Fruit fly (Drosophila melanogaster) whole organism, pupa: ENCODE measurements around the gene CG6059.

Source experiments
- CG10348 ChIP-seq: fragments of 200-800 bp; sonication (Bioruptor generic); IDR thresholded peaks from 2 replicates; pipeline ENCODE4 v1.3.6; 2022; ENCODE audit warnings: missing biosample characterization, missing genetic modification characterization
- CG12605 ChIP-seq: fragments of 200-800 bp; sonication (Bioruptor generic); IDR thresholded peaks from 2 replicates; pipeline ENCODE4 v1.3.6; 2022; ENCODE audit warnings: missing biosample characterization, missing genetic modification characterization
- CG13204 ChIP-seq: fragments of 200-800 bp; sonication (Bioruptor generic); optimal IDR thresholded peaks from 2 replicates; lab custom pipeline; 2018; ENCODE audit warnings: missing biosample characterization, mild to moderate bottlenecking, missing genetic modification characterization, moderate library complexity
- CG14655 ChIP-seq: fragments of 200-800 bp; sonication (Bioruptor generic); optimal IDR thresholded peaks from 3 replicates; lab custom pipeline; 2017; ENCODE audit warnings: mild to moderate bottlenecking, missing biosample characterization, missing genetic modification reagents, missing genetic modification characterization
- CG15710 ChIP-seq: fragments of 200-800 bp; sonication (Bioruptor generic); optimal IDR thresholded peaks from 2 replicates; lab custom pipeline; 2018; ENCODE audit warnings: missing biosample characterization, mild to moderate bottlenecking, missing genetic modification characterization, moderate library complexity
- CG17806 ChIP-seq: fragments of 200-800 bp; sonication (Bioruptor generic); optimal IDR thresholded peaks from 2 replicates; lab custom pipeline; 2018; ENCODE audit warnings: missing biosample characterization, mild to moderate bottlenecking, missing genetic modification characterization, moderate library complexity
- CG32121 ChIP-seq: fragments of 200-800 bp; sonication (Bioruptor generic); IDR thresholded peaks from 2 replicates; pipeline ENCODE4 v1.3.6; 2022; ENCODE audit warnings: missing biosample characterization, missing genetic modification characterization
- CG34367 ChIP-seq: fragments of 200-800 bp; sonication (Bioruptor generic); optimal IDR thresholded peaks from 2 replicates; lab custom pipeline; 2018; ENCODE audit warnings: missing biosample characterization, mild to moderate bottlenecking, missing genetic modification characterization
- CG4496 ChIP-seq: fragments of 200-800 bp; sonication (Bioruptor generic); IDR thresholded peaks from 3 replicates; pipeline ENCODE4 v1.3.6; 2022; ENCODE audit warnings: missing biosample characterization, missing genetic modification characterization
- CG8159 ChIP-seq: fragments of 200-800 bp; sonication (Bioruptor generic); optimal IDR thresholded peaks from 3 replicates; lab custom pipeline; 2018; ENCODE audit warnings: missing biosample characterization, mild to moderate bottlenecking, missing genetic modification characterization, moderate library complexity
- CG8301 ChIP-seq: fragments of 200-800 bp; sonication (Bioruptor generic); optimal IDR thresholded peaks from 2 replicates; lab custom pipeline; 2018; ENCODE audit warnings: missing biosample characterization, mild to moderate bottlenecking, missing genetic modification characterization
- CG9948 ChIP-seq: fragments of 200-800 bp; sonication (Bioruptor generic); optimal IDR thresholded peaks from 2 replicates; lab custom pipeline; 2018; ENCODE audit warnings: missing biosample characterization, mild to moderate bottlenecking, missing genetic modification characterization, moderate library complexity
- D1 ChIP-seq: fragments of 200-800 bp; sonication (Bioruptor generic); optimal IDR thresholded peaks from 2 replicates; lab custom pipeline; 2018; ENCODE audit warnings: missing biosample characterization, mild to moderate bottlenecking, missing genetic modification characterization, moderate library complexity
- EcR ChIP-seq: fragments of 200-800 bp; sonication (Bioruptor generic); optimal IDR thresholded peaks from 3 replicates; lab custom pipeline; 2019; ENCODE audit warnings: missing biosample characterization, missing genetic modification characterization, mild to moderate bottlenecking, moderate library complexity, missing genetic modification reagents
- Ets98B ChIP-seq: fragments of 200-800 bp; sonication (Bioruptor generic); IDR thresholded peaks from 2 replicates; pipeline ENCODE4 v1.3.6; 2022; ENCODE audit warnings: missing biosample characterization, missing genetic modification characterization
- Pif1A ChIP-seq: fragments of 200-800 bp; sonication (Bioruptor generic); optimal IDR thresholded peaks from 3 replicates; lab custom pipeline; 2016; ENCODE audit warnings: missing biosample characterization, missing genetic modification characterization
- Pif1B ChIP-seq: fragments of 200-800 bp; sonication (Bioruptor generic); optimal IDR thresholded peaks from 3 replicates; lab custom pipeline; 2016; ENCODE audit warnings: missing biosample characterization, missing genetic modification characterization
- Snoo ChIP-seq: fragments of 200-800 bp; sonication (Bioruptor generic); optimal IDR thresholded peaks from 3 replicates; lab custom pipeline; 2017; ENCODE audit warnings: missing biosample characterization, mild to moderate bottlenecking, missing genetic modification characterization, inconsistent platforms
- fd96Ca ChIP-seq: fragments of 200-800 bp; sonication (Bioruptor generic); IDR thresholded peaks from 3 replicates; pipeline ENCODE4 v1.3.6; 2022; ENCODE audit warnings: missing biosample characterization, missing genetic modification characterization
- gl ChIP-seq: fragments of 200-800 bp; sonication (Bioruptor generic); optimal IDR thresholded peaks from 2 replicates; lab custom pipeline; 2018; ENCODE audit warnings: missing biosample characterization, mild to moderate bottlenecking, missing genetic modification characterization
- rn ChIP-seq: fragments of 200-800 bp; sonication (Bioruptor generic); IDR thresholded peaks from 2 replicates; pipeline ENCODE4 v1.3.6; 2022; ENCODE audit warnings: missing biosample characterization, missing genetic modification characterization

Gene CG6059

dm6 chr3R:27100930-27101329 is 23.6 kb downstream of the CG6059 start, which contains the start of gene Jhbp11:
Jhbp11 (plus strand) TSS chr3R:27101230.
- TF ChIP-seq CG8159 = peak; percentile 28
- TF ChIP-seq CG8301 = no peak
- peak; percentile 14 for TF ChIP-seq CG17806
- no peak for TF ChIP-seq CG13204
- peak; percentile 15 for TF ChIP-seq CG14655 (GFP tag; lab: Kevin White, UChicago)

dm6 chr3R:27099579-27099978 is 24.9 kb downstream of the CG6059 start, which contains the start of gene eater:
eater (minus strand) TSS chr3R:27099679.
- no peak for TF ChIP-seq Snoo
- no peak for TF ChIP-seq gl (tag; lab: Kevin White, UChicago)
- no peak for TF ChIP-seq rn
- TF ChIP-seq EcR (GFP tag; lab: Kevin White, UChicago) = no peak
- TF ChIP-seq CG14655 (GFP tag; lab: Kevin White, UChicago) = no peak
- TF ChIP-seq D1 (tag; lab: Kevin White, UChicago) = no peak
- no peak for TF ChIP-seq CG4496
- TF ChIP-seq fd96Ca (GFP tag; lab: Robert Waterston, UW) = no peak
- no peak for TF ChIP-seq Ets98B (GFP tag; lab: Robert Waterston, UW)
- TF ChIP-seq Pif1A (GFP tag; lab: Kevin White, UChicago) = no peak
- TF ChIP-seq CG8159 = no peak
- TF ChIP-seq CG34367 = no peak
- TF ChIP-seq CG13204 = no peak
- TF ChIP-seq CG17806 = no peak
- no peak for TF ChIP-seq CG12605 (GFP tag; lab: Robert Waterston, UW)
- TF ChIP-seq CG15710 (tag; lab: Kevin White, UChicago) = no peak
- TF ChIP-seq Pif1B (GFP tag; lab: Kevin White, UChicago) = no peak
- TF ChIP-seq CG10348 (GFP tag; lab: Robert Waterston, UW) = no peak
- no peak for TF ChIP-seq CG8301

dm6 chr3R:27098638-27099037 is 25.9 kb downstream of the CG6059 start:
- TF ChIP-seq CG13204 = no peak
- TF ChIP-seq CG8301 = no peak
- TF ChIP-seq Ets98B (GFP tag; lab: Robert Waterston, UW) = no peak
- TF ChIP-seq D1 (tag; lab: Kevin White, UChicago) = no peak
- TF ChIP-seq Snoo = no peak
- TF ChIP-seq, all 21 proteins: peak for 0

dm6 chr3R:27094233-27094632 is 30.3 kb downstream of the CG6059 start, which contains the start of gene CG14259:
CG14259 (plus strand) TSS chr3R:27094533.
- no peak for TF ChIP-seq Ets98B (GFP tag; lab: Robert Waterston, UW)
- TF ChIP-seq Snoo = no peak
- TF ChIP-seq CG4496 = no peak
- no peak for TF ChIP-seq CG12605 (GFP tag; lab: Robert Waterston, UW)
- no peak for TF ChIP-seq CG9948 (tag; lab: Kevin White, UChicago)
- no peak for TF ChIP-seq CG32121 (GFP tag; lab: Robert Waterston, UW)
- no peak for TF ChIP-seq Pif1A (GFP tag; lab: Kevin White, UChicago)
- no peak for TF ChIP-seq rn
- TF ChIP-seq CG17806 = no peak
- TF ChIP-seq CG13204 = no peak
- TF ChIP-seq CG8301 = no peak
- no peak for TF ChIP-seq D1 (tag; lab: Kevin White, UChicago)
- TF ChIP-seq gl (tag; lab: Kevin White, UChicago) = no peak
- no peak for TF ChIP-seq fd96Ca (GFP tag; lab: Robert Waterston, UW)
- no peak for TF ChIP-seq CG34367
- no peak for TF ChIP-seq CG8159
- no peak for TF ChIP-seq EcR (GFP tag; lab: Kevin White, UChicago)
- TF ChIP-seq CG10348 (GFP tag; lab: Robert Waterston, UW) = no peak

dm6 chr3R:27092843-27093242 is 31.6 kb downstream of the CG6059 start, which contains the start of gene CG14258:
CG14258 (plus strand) TSS chr3R:27093143.
- no peak for TF ChIP-seq Snoo
- no peak for TF ChIP-seq rn
- TF ChIP-seq EcR (GFP tag; lab: Kevin White, UChicago) = no peak
- TF ChIP-seq fd96Ca (GFP tag; lab: Robert Waterston, UW) = no peak
- TF ChIP-seq CG4496 = no peak
- TF ChIP-seq CG14655 (GFP tag; lab: Kevin White, UChicago) = no peak
- TF ChIP-seq CG8301 = no peak
- TF ChIP-seq gl (tag; lab: Kevin White, UChicago) = no peak
- no peak for TF ChIP-seq Pif1B (GFP tag; lab: Kevin White, UChicago)
- TF ChIP-seq CG32121 (GFP tag; lab: Robert Waterston, UW) = no peak
- no peak for TF ChIP-seq CG8159
- no peak for TF ChIP-seq Ets98B (GFP tag; lab: Robert Waterston, UW)
- TF ChIP-seq CG34367 = no peak
- no peak for TF ChIP-seq CG17806
- TF ChIP-seq Pif1A (GFP tag; lab: Kevin White, UChicago) = no peak
- no peak for TF ChIP-seq CG9948 (tag; lab: Kevin White, UChicago)
- no peak for TF ChIP-seq CG12605 (GFP tag; lab: Robert Waterston, UW)
- TF ChIP-seq, all 21 proteins: peak for 0

- peak; percentile 72 for TF ChIP-seq EcR (GFP tag; lab: Kevin White, UChicago)
- TF ChIP-seq D1 (tag; lab: Kevin White, UChicago) = no peak
- TF ChIP-seq CG14655 (GFP tag; lab: Kevin White, UChicago) = peak; percentile 34
- peak; percentile 34 for TF ChIP-seq CG34367
- TF ChIP-seq fd96Ca (GFP tag; lab: Robert Waterston, UW) = no peak
- peak; percentile 80 for TF ChIP-seq CG4496
- TF ChIP-seq gl (tag; lab: Kevin White, UChicago) = no peak
- peak; percentile 34 for TF ChIP-seq CG15710 (tag; lab: Kevin White, UChicago)
- peak; percentile 50 for TF ChIP-seq CG8159
- TF ChIP-seq CG17806 = peak; percentile 36
- TF ChIP-seq Ets98B (GFP tag; lab: Robert Waterston, UW) = no peak
- TF ChIP-seq CG10348 (GFP tag; lab: Robert Waterston, UW) = no peak
- no peak for TF ChIP-seq Snoo
- peak; percentile 31 for TF ChIP-seq CG8301
- TF ChIP-seq CG13204 = no peak
- peak; percentile 40; the same call in 1 of the 2 replicates for TF ChIP-seq CG32121 (GFP tag; lab: Robert Waterston, UW)
- peak; percentile 34 for TF ChIP-seq Pif1A (GFP tag; lab: Kevin White, UChicago)
- no peak for TF ChIP-seq Pif1B (GFP tag; lab: Kevin White, UChicago)
- TF ChIP-seq CG9948 (tag; lab: Kevin White, UChicago) = peak; percentile 50
- no peak for TF ChIP-seq CG12605 (GFP tag; lab: Robert Waterston, UW)
- TF ChIP-seq rn = no peak
- TF ChIP-seq, all 21 proteins: peak for 11
Observed at dm6 chr3R:27092263-27092662, 32.2 kb downstream of the CG6059 start.
